Fruit fly (Drosophila melanogaster) whole organism, embryonic: ENCODE data around the gene bsf.

ENCODE experiments used
- Bgb ChIP-seq: fragments of 200-800 bp; sonication (Bioruptor generic); IDR thresholded peaks from 2 replicates; pipeline ENCODE4 v1.3.6; 2022; ENCODE audit warnings: missing biosample characterization, missing genetic modification characterization; ENCODE audit not compliant: partially characterized antibody
- Blimp-1 ChIP-seq: fragments of 200-800 bp; sonication (Bioruptor generic); optimal IDR thresholded peaks from 3 replicates; lab custom pipeline; 2018; ENCODE audit warnings: missing biosample characterization, missing genetic modification characterization, mild to moderate bottlenecking, moderate library complexity, missing genetic modification reagents
- Bteb2 ChIP-seq: fragments of 200-800 bp; sonication (Bioruptor generic); optimal IDR thresholded peaks from 2 replicates; lab custom pipeline; 2016; ENCODE audit warnings: missing biosample characterization, missing genetic modification characterization
- CG11247 ChIP-seq: fragments of 200-800 bp; sonication (Bioruptor generic); IDR thresholded peaks from 2 replicates; pipeline ENCODE4 v1.3.6; 2022; ENCODE audit warnings: missing biosample characterization, missing genetic modification characterization
- CG12391 ChIP-seq: fragments of 200-800 bp; sonication (Bioruptor generic); optimal IDR thresholded peaks from 3 replicates; lab custom pipeline; 2018; ENCODE audit warnings: missing biosample characterization, mild to moderate bottlenecking, missing genetic modification characterization, moderate library complexity
- CG12769 ChIP-seq: fragments of 200-800 bp; sonication (Bioruptor generic); optimal IDR thresholded peaks from 2 replicates; lab custom pipeline; 2019; ENCODE audit warnings: missing biosample characterization, mild to moderate bottlenecking, missing genetic modification characterization, moderate library complexity
- CG15269 ChIP-seq: fragments of 200-800 bp; sonication (Bioruptor generic); optimal IDR thresholded peaks from 2 replicates; lab custom pipeline; 2018; ENCODE audit warnings: missing biosample characterization, mild to moderate bottlenecking, missing genetic modification characterization, moderate library complexity
- CG15479 ChIP-seq: fragments of 200-800 bp; sonication (Bioruptor generic); optimal IDR thresholded peaks from 3 replicates; lab custom pipeline; 2019; ENCODE audit warnings: missing biosample characterization, mild to moderate bottlenecking, missing genetic modification characterization, moderate library complexity
- CG15696 ChIP-seq: fragments of 200-800 bp; sonication (Bioruptor generic); optimal IDR thresholded peaks from 2 replicates; lab custom pipeline; 2019; ENCODE audit warnings: missing biosample characterization, mild to moderate bottlenecking, missing genetic modification characterization, moderate library complexity
- CG17186 ChIP-seq: fragments of 200-800 bp; sonication (Bioruptor generic); optimal IDR thresholded peaks from 3 replicates; lab custom pipeline; 2017; ENCODE audit warnings: missing biosample characterization, missing genetic modification reagents, missing genetic modification characterization
- CG17568 ChIP-seq: fragments of 200-800 bp; sonication (Bioruptor generic); optimal IDR thresholded peaks from 2 replicates; lab custom pipeline; 2018; ENCODE audit warnings: missing biosample characterization, mild to moderate bottlenecking, missing genetic modification characterization, moderate library complexity
- CG30020 ChIP-seq: fragments of 200-800 bp; optimal IDR thresholded peaks from 2 replicates; lab custom pipeline; 2019; ENCODE audit warnings: missing biosample characterization, mild to moderate bottlenecking, missing genetic modification characterization, moderate library complexity
- CG34422 ChIP-seq: fragments of 200-800 bp; sonication (Bioruptor generic); IDR thresholded peaks from 3 replicates; pipeline ENCODE4 v1.3.6; 2022; ENCODE audit warnings: missing biosample characterization, missing genetic modification characterization
- CG9817 ChIP-seq: fragments of 200-800 bp; sonication (Bioruptor generic); optimal IDR thresholded peaks from 2 replicates; lab custom pipeline; 2018; ENCODE audit warnings: missing biosample characterization, mild to moderate bottlenecking, missing genetic modification characterization, moderate library complexity
- D ChIP-seq, 2 experiments: fragments of 200-800 bp in 1 of 2; fragments of >200 bp in 1 of 2; sonication (Bioruptor generic) in 1 of 2; optimal IDR thresholded peaks; 2 replicates in 1 of 2; 3 replicates in 1 of 2; lab custom pipeline; 2017; ENCODE audit warnings: mild to moderate bottlenecking in 1 of 2, missing biosample characterization in 1 of 2, missing genetic modification characterization in 1 of 2, missing genetic modification reagents in 1 of 2
- D19A ChIP-seq: fragments of 200-800 bp; optimal IDR thresholded peaks from 3 replicates; lab custom pipeline; 2019; ENCODE audit warnings: missing biosample characterization, mild to moderate bottlenecking, missing genetic modification characterization, moderate library complexity
- Dbx ChIP-seq: fragments of 200-800 bp; sonication (Bioruptor generic); IDR thresholded peaks from 3 replicates; pipeline ENCODE4 v1.3.6; 2022; ENCODE audit warnings: missing biosample characterization, missing genetic modification characterization
- Dp ChIP-seq: fragments of 200-800 bp; sonication (Bioruptor generic); optimal IDR thresholded peaks from 2 replicates; lab custom pipeline; 2018; ENCODE audit warnings: missing biosample characterization, mild to moderate bottlenecking, missing genetic modification characterization, moderate library complexity
- Ets65A ChIP-seq: fragments of 200-800 bp; sonication (Bioruptor generic); peaks from one replicate; lab custom pipeline; 2016; ENCODE audit warnings: missing biosample characterization, missing genetic modification characterization
- HmgZ ChIP-seq: fragments of 200-800 bp; sonication (Bioruptor generic); optimal IDR thresholded peaks from 2 replicates; lab custom pipeline; 2018; ENCODE audit warnings: missing biosample characterization, mild to moderate bottlenecking, missing genetic modification characterization
- MTF-1 ChIP-seq: fragments of 200-800 bp; sonication (Bioruptor generic); optimal IDR thresholded peaks from 2 replicates; lab custom pipeline; 2018; ENCODE audit warnings: missing biosample characterization, mild to moderate bottlenecking, missing genetic modification characterization, borderline replicate concordance
- Med ChIP-seq: fragments of 200-800 bp; sonication (Bioruptor generic); peaks from one replicate; lab custom pipeline; 2016; ENCODE audit warnings: missing biosample characterization, missing genetic modification characterization, mild to moderate bottlenecking, inconsistent platforms, moderate library complexity
- PHDP ChIP-seq: fragments of 200-800 bp; sonication (Bioruptor generic); optimal IDR thresholded peaks from 3 replicates; lab custom pipeline; 2018; ENCODE audit warnings: missing biosample characterization, mild to moderate bottlenecking, missing genetic modification characterization, moderate library complexity
- Stat92E ChIP-seq, 3 experiments: fragments of >200 bp in 2 of 3; fragments of 200-800 bp in 1 of 3; sonication (Bioruptor generic) in 1 of 3; optimal IDR thresholded peaks; 2 replicates each; lab custom pipeline; 2017 to 2019; ENCODE audit warnings: missing biosample characterization in 3 of 3, missing genetic modification characterization in 3 of 3, mild to moderate bottlenecking in 1 of 3, moderate library complexity in 1 of 3
- ac ChIP-seq: fragments of 200-800 bp; sonication (Bioruptor generic); optimal IDR thresholded peaks from 3 replicates; lab custom pipeline; 2017; ENCODE audit warnings: missing biosample characterization, mild to moderate bottlenecking, missing genetic modification characterization
- az2 ChIP-seq: fragments of 200-800 bp; sonication (Bioruptor generic); optimal IDR thresholded peaks from 3 replicates; lab custom pipeline; 2016; ENCODE audit warnings: missing biosample characterization, missing genetic modification characterization
- chinmo ChIP-seq: fragments of 200-800 bp; sonication (Bioruptor generic); IDR thresholded peaks from 4 replicates; pipeline ENCODE4 v1.3.6; 2022; ENCODE audit warnings: missing biosample characterization, missing genetic modification characterization; ENCODE audit not compliant: partially characterized antibody
- ci ChIP-seq: fragments of 200-800 bp; sonication (Bioruptor generic); IDR thresholded peaks from 3 replicates; pipeline ENCODE4 v1.3.6; 2022; ENCODE audit warnings: missing biosample characterization, missing genetic modification characterization
- dmrt99B ChIP-seq: fragments of 200-800 bp; sonication (Bioruptor generic); optimal IDR thresholded peaks from 2 replicates; lab custom pipeline; 2018; ENCODE audit warnings: missing biosample characterization, mild to moderate bottlenecking, missing genetic modification characterization, moderate library complexity
- fru ChIP-seq: fragments of >200 bp; optimal IDR thresholded peaks from 2 replicates; lab custom pipeline; 2017
- gsb ChIP-seq: fragments of 200-800 bp; sonication (Bioruptor generic); IDR thresholded peaks from 2 replicates; pipeline ENCODE4 v1.3.6; 2022; ENCODE audit warnings: missing biosample characterization, missing genetic modification characterization
- kah ChIP-seq: fragments of 200-800 bp; sonication (Bioruptor generic); optimal IDR thresholded peaks from 2 replicates; lab custom pipeline; 2018; ENCODE audit warnings: missing biosample characterization, mild to moderate bottlenecking, missing genetic modification characterization
- lov ChIP-seq, 2 experiments: fragments of 200-800 bp in 1 of 2; fragments of >200 bp in 1 of 2; sonication (Bioruptor generic) in 1 of 2; IDR thresholded peaks in 1 of 2; optimal IDR thresholded peaks in 1 of 2; 2 replicates in 1 of 2; 3 replicates in 1 of 2; pipeline versions ENCODE4 v1.3.6 to Lab custom; 2017 to 2022; ENCODE audit warnings: missing biosample characterization in 1 of 2, missing genetic modification characterization in 1 of 2
- mld ChIP-seq: fragments of 200-800 bp; sonication (Bioruptor generic); IDR thresholded peaks from 3 replicates; pipeline ENCODE4 v1.3.6; 2022; ENCODE audit warnings: missing biosample characterization, missing genetic modification characterization; ENCODE audit not compliant: partially characterized antibody
- oc ChIP-seq: fragments of 200-800 bp; sonication (Bioruptor generic); optimal IDR thresholded peaks from 2 replicates; lab custom pipeline; 2018; ENCODE audit warnings: missing biosample characterization, mild to moderate bottlenecking, missing genetic modification characterization, moderate library complexity
- pzg ChIP-seq: fragments of 200-800 bp; sonication (Bioruptor generic); optimal IDR thresholded peaks from 3 replicates; lab custom pipeline; 2018; ENCODE audit warnings: missing biosample characterization, mild to moderate bottlenecking, missing genetic modification characterization, moderate library complexity
- row ChIP-seq: fragments of 200-800 bp; sonication (Bioruptor generic); IDR thresholded peaks from 3 replicates; pipeline ENCODE4 v1.3.6; 2022; ENCODE audit warnings: missing biosample characterization, missing genetic modification characterization
- scrt ChIP-seq: fragments of 200-800 bp; sonication (Bioruptor generic); optimal IDR thresholded peaks from 2 replicates; lab custom pipeline; 2018; ENCODE audit warnings: missing biosample characterization, mild to moderate bottlenecking, missing genetic modification characterization, moderate library complexity
- slbo ChIP-seq: fragments of 200-800 bp; sonication (Bioruptor generic); IDR thresholded peaks from 2 replicates; pipeline ENCODE4 v1.3.6; 2022; ENCODE audit warnings: missing biosample characterization, missing genetic modification characterization
- so ChIP-seq: fragments of 200-800 bp; sonication (Bioruptor generic); IDR thresholded peaks from 3 replicates; pipeline ENCODE4 v1.3.6; 2022; ENCODE audit warnings: missing biosample characterization, missing genetic modification characterization
- sqz ChIP-seq: fragments of 200-800 bp; sonication (Bioruptor generic); optimal IDR thresholded peaks from 3 replicates; lab custom pipeline; 2018; ENCODE audit warnings: missing biosample characterization, mild to moderate bottlenecking, missing genetic modification characterization
- tgo ChIP-seq: fragments of 200-800 bp; sonication (Bioruptor generic); IDR thresholded peaks from 3 replicates; pipeline ENCODE4 v1.3.6; 2022; ENCODE audit warnings: missing biosample characterization, missing genetic modification characterization
- unpg ChIP-seq: fragments of 200-800 bp; sonication (Bioruptor generic); optimal IDR thresholded peaks from 3 replicates; lab custom pipeline; 2018; ENCODE audit warnings: missing biosample characterization, mild to moderate bottlenecking, missing genetic modification characterization, moderate library complexity
- vfl ChIP-seq: fragments of 200-800 bp; sonication (Bioruptor generic); optimal IDR thresholded peaks from 2 replicates; lab custom pipeline; 2016; ENCODE audit warnings: missing biosample characterization, missing genetic modification characterization
- vvl ChIP-seq: fragments of 200-800 bp; sonication (Bioruptor generic); IDR thresholded peaks from 2 replicates; pipeline ENCODE4 v1.3.6; 2022; ENCODE audit warnings: missing biosample characterization, missing genetic modification characterization

bsf gene

DNA sequence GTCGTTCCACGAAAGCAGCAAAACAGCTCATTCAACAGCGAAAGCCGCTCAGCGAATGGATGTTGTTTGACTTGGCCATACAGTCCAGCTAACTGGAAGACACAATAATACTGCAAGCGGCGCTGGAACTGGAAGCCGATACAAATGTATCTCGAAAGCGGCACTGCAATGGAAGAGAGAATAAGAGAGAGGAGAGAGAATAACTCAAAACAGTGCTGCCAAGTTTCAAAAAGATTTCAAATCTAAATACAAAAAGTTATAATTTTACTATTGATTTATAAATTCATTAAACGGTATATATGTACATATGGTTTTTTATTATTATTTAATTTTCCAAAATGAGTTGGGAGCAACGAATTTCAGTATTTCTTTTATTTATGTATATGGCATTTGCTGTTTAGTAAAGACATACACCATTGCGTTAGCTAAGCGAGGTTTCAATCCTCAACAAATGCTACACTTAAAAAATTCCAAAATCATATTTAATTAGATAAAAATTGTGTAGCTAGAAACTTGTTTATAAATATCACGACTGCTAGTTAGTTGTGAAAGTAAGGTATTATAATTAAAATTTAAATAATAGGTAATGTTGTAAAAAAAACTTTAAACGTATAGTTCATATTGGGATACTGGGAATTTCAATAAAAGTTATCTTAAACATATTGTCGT lies 30.1 kb upstream of the bsf start, which contains the start of gene CG10283 (continued):
- TF ChIP-seq gsb (no peak), PHDP (tag; lab: Kevin White, UChicago) (peak; percentile 24), CG30020 (peak; percentile 55), unpg (GFP tag; lab: Kevin White, UChicago) (peak; percentile 58), CG12391 (tag; lab: Kevin White, UChicago) (peak; percentile 70), vvl (peak; percentile 56), CG34422 (GFP tag; lab: Robert Waterston, UW) (peak; percentile 51; the same call in 1 of the 3 replicates), HmgZ (tag; lab: Kevin White, UChicago) (peak; percentile 7), pzg (GFP tag; lab: Kevin White, UChicago) (peak; percentile 36), CG15269 (tag; lab: Kevin White, UChicago) (peak; percentile 6), vfl (GFP tag; lab: Kevin White, UChicago) (peak; percentile 20), chinmo (GFP tag; lab: Robert Waterston, UW) (peak; percentile 89; the same call in 2 of the 4 replicates), tgo (GFP tag; lab: Robert Waterston, UW) (peak; percentile 52; the same call in 2 of the 3 replicates), D19A (tag; lab: Kevin White, UChicago) (peak; percentile 16), Dbx (GFP tag; lab: Robert Waterston, UW) (peak; percentile 54; the same call in 2 of the 3 replicates), dmrt99B (tag; lab: Kevin White, UChicago) (peak; percentile 26), Stat92E (GFP tag; optimal IDR thresholded peaks at IDR 0.05; lab: Kevin White, UChicago) (peak in 1 of 3 experiments; percentile 62), CG11247 (GFP tag; lab: Robert Waterston, UW) (no peak), Dp (GFP tag; lab: Kevin White, UChicago) (peak; percentile 75), CG15696 (tag; lab: Kevin White, UChicago) (peak; percentile 31), fru (lab: Kevin White, UChicago) (no peak), lov (optimal IDR thresholded peaks at IDR 0.05; lab: Kevin White, UChicago) (no peak), lov (GFP tag; IDR thresholded peaks at IDR 0.05; lab: Robert Waterston, UW) (no peak), slbo (GFP tag; lab: Robert Waterston, UW) (peak; percentile 75), MTF-1 (GFP tag; lab: Kevin White, UChicago) (peak; percentile 13), az2 (peak; percentile 27), row (GFP tag; lab: Robert Waterston, UW) (peak; percentile 79), ci (GFP tag; lab: Robert Waterston, UW) (peak; percentile 65), Med (GFP tag; lab: Kevin White, UChicago) (peak; percentile 75)
- TF ChIP-seq, all 482 proteins: peak for 150

DNA sequence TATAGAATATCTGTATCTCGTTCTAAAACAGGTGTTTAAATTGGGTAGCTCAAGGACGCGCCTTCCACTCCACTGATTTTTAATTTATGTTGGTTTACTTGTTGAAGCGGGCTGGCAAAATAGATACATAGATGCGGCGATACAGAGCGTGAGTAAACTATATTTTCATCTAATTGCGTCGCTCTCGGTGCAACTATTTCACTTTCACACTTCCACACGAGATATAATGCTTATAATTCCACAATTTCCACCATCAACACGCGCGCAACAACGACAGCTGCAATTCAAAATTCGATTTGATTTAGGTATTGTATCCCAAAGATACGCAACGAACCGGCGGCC lies 29.6 kb upstream of the bsf start:
- peak; percentile 3 for TF ChIP-seq kah (GFP tag; lab: Kevin White, UChicago)
- TF ChIP-seq CG12769 (tag; lab: Kevin White, UChicago): peak; percentile 67
- peak; percentile 45 for TF ChIP-seq CG15479
- TF ChIP-seq CG17186: no peak
- peak; percentile 79 for TF ChIP-seq Ets65A (GFP tag; lab: Kevin White, UChicago)
- peak; percentile 84 for TF ChIP-seq ac (GFP tag; lab: Kevin White, UChicago)
- TF ChIP-seq Bteb2 (GFP tag; lab: Kevin White, UChicago): no peak
- TF ChIP-seq scrt (GFP tag; lab: Kevin White, UChicago): peak; percentile 9
- peak; percentile 57 for TF ChIP-seq oc (tag; lab: Kevin White, UChicago)
- peak; percentile 0 for TF ChIP-seq D (optimal IDR thresholded peaks at IDR 0.05; lab: Kevin White, UChicago)
- no peak for TF ChIP-seq D (GFP tag; optimal IDR thresholded peaks at IDR 0.05; lab: Kevin White, UChicago)
- TF ChIP-seq Bgb (GFP tag; lab: Robert Waterston, UW): peak; percentile 49; the same call in 1 of the 2 replicates
- TF ChIP-seq Blimp-1 (GFP tag; lab: Kevin White, UChicago): peak; percentile 46
- TF ChIP-seq CG9817 (tag; lab: Kevin White, UChicago): no peak
- TF ChIP-seq so (GFP tag; lab: Robert Waterston, UW): 0 out of 3 replicates have a peak, but pooled peaks have one; percentile 18
- TF ChIP-seq mld (GFP tag; lab: Robert Waterston, UW): 0 out of 3 replicates have a peak, but pooled peaks have one; percentile 14
- TF ChIP-seq CG17568: peak; percentile 7
- no peak for TF ChIP-seq sqz (GFP tag; lab: Kevin White, UChicago)
